Fruit fly (Drosophila melanogaster) whole organism: ENCODE results near the gene olf413.

ENCODE experiments used
- CG8478 ChIP-seq: fragments of >200 bp; optimal IDR thresholded peaks from 2 replicates; lab custom pipeline; 2018; ENCODE audit warnings: inconsistent platforms
- Dll ChIP-seq: fragments of >200 bp; optimal IDR thresholded peaks from 2 replicates; lab custom pipeline; 2017
- EcR ChIP-seq, 2 experiments: fragments of >200 bp; optimal IDR thresholded peaks; 2 replicates each; lab custom pipeline; 2017; ENCODE audit warnings: missing biosample characterization in 2 of 2, missing genetic modification characterization in 2 of 2, missing genetic modification reagents in 2 of 2
- pan ChIP-seq: fragments of >200 bp; optimal IDR thresholded peaks from 2 replicates; lab custom pipeline; 2017
- psq ChIP-seq: fragments of >200 bp; optimal IDR thresholded peaks from 2 replicates; lab custom pipeline; 2017
- usp ChIP-seq: fragments of >200 bp; optimal IDR thresholded peaks from 2 replicates; lab custom pipeline; 2017; ENCODE audit warnings: missing biosample characterization, missing genetic modification characterization, mixed read lengths

DNA sequence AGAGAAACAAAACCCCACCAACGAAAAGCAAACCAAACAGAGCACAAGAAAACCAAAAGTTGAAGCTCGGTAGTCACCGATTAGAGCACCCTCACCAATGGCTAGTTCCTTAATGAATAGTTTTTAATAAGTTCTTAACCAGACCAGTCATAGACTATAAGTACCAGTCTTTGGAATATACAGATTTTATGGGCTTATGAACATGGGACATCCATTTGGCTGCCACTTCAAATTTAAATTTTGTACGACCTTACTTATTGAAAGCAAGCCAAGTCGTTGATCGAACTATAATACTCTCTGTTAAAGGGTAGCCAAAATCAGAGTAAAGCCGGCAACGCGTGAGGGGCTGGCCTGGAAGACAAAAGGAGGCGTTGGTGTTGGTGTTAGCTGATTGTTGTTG lies 15.6 kb downstream of the olf413 start:
- TF ChIP-seq CG8478 (lab: Kevin White, UChicago) (no peak), usp (GFP tag; lab: Kevin White, UChicago) (no peak), pan (lab: Kevin White, UChicago) (no peak), psq (lab: Kevin White, UChicago) (no peak), EcR (GFP tag; optimal IDR thresholded peaks at IDR 0.05; lab: Kevin White, UChicago) (no peak), Dll (lab: Kevin White, UChicago) (no peak)
